Worm (Caenorhabditis elegans) whole organism, L4/young adult: ENCODE data around the gene K02E2.7.

ENCODE experiments used
- W03F9.2 ChIP-seq: fragments of 150-350 bp; optimal IDR thresholded peaks from 2 replicates; lab custom pipeline; 2014; ENCODE audit warnings: missing biosample characterization, missing genetic modification characterization
- dao-5 ChIP-seq: sonication (generic microtip); optimal IDR thresholded peaks from 2 replicates; lab custom pipeline; 2016; ENCODE audit warnings: missing genotype, missing genetic modification characterization, moderate library complexity, missing compliant biosample characterization
- him-1 ChIP-seq: sonication (generic microtip); optimal IDR thresholded peaks from 2 replicates; lab custom pipeline; 2016; ENCODE audit warnings: missing genotype, missing genetic modification reagents, missing genetic modification characterization, missing compliant biosample characterization

DNA sequence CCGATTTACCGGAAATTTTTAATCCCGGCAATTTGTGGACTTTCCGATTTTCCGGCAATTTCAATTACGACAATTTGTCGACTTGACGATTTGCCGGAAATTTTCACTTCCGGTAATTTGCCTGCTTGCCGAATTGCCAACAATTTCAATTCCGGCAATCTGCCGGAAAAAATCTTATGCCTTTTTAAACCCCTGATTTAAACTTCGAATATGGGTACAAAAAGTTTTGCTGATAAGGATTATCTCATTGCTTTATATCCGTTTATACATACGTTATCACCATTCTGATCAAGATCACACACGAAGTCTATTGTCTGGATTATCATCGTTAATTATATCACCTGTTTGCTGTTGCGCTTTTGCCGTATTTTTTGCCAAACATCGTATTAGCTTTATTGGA, 30.4 kb downstream of the K02E2.7 start, which contains the start of gene grd-11:
- TF ChIP-seq dao-5 (tag; lab: Kevin White, UChicago) (no peak), him-1 (tag; lab: Kevin White, UChicago) (no peak), W03F9.2 (no peak)
